Worm (Caenorhabditis elegans) whole organism, midembryonic: Measurements from ENCODE around the gene F16H6.9.

Experiments used
- cog-1 ChIP-seq: sonication (generic microtip); optimal IDR thresholded peaks from 2 replicates; lab custom pipeline; 2016; ENCODE audit warnings: missing genetic modification characterization, missing compliant biosample characterization
- flt-1 ChIP-seq: fragments of 200-800 bp; sonication (Bioruptor generic); IDR thresholded peaks from 2 replicates; pipeline ENCODE4 v1.3.6; 2022; ENCODE audit warnings: missing genetic modification characterization, missing compliant biosample characterization
- med-1 ChIP-seq: sonication (generic microtip); optimal IDR thresholded peaks from 2 replicates; lab custom pipeline; 2017; ENCODE audit warnings: missing genetic modification characterization, mild to moderate bottlenecking, missing compliant biosample characterization, antibody characterized with exemption, missing genetic modification reagents; ENCODE audit not compliant: insufficient read depth

DNA sequence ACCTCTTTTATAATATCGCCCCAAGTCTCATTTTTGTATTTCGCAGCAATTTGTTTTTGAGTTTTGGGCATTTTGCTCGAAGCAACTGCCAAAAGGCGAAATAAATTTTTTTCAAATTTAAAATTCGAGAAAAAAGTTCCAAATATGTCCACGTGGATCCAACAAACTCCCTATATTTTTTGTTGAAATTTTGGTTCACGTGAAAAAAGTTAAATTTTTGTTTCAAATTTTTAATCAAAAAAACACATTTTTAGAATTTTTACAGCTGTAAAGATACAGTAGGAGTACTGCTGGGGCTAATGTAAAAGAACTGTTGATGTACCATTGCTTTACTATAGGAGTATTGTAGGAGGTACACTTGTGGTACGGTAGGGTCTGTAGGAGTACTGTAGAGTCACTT lies 49.7 kb upstream of the F16H6.9 start, which contains the start of gene C14A6.6:
- TF ChIP-seq flt-1 (GFP tag; lab: Robert Waterston, UW) = no peak
- no peak for TF ChIP-seq cog-1 (tag; lab: Kevin White, UChicago)
- TF ChIP-seq med-1 (GFP tag; lab: Kevin White, UChicago) = no peak
